Fruit fly (Drosophila melanogaster) whole organism, wandering third instar larva: ENCODE results near the gene mio.
A peak's percentile ranks its signal among the peaks of the same experiment; 100 is the strongest.

ENCODE experiments used
- Abd-B ChIP-seq: fragments of >200 bp; optimal IDR thresholded peaks from 2 replicates; lab custom pipeline; 2017; ENCODE audit warnings: missing biosample characterization, missing genetic modification characterization
- Dif ChIP-seq: fragments of 200-275, 200-300 bp; sonication (Bioruptor generic); optimal IDR thresholded peaks from 2 replicates; lab custom pipeline; 2018; ENCODE audit warnings: missing biosample characterization, missing genetic modification characterization; ENCODE audit not compliant: partially characterized antibody
- Hr83 ChIP-seq: fragments of 200-300 bp; sonication (Bioruptor generic); optimal IDR thresholded peaks from 2 replicates; lab custom pipeline; 2016; ENCODE audit warnings: missing biosample characterization, mild to moderate bottlenecking, missing genetic modification characterization, moderate library complexity; ENCODE audit not compliant: poor library complexity, severe bottlenecking
- Jra ChIP-seq: sonication (Bioruptor generic); optimal IDR thresholded peaks from 2 replicates; lab custom pipeline; 2016; ENCODE audit warnings: missing biosample characterization, missing genetic modification characterization
- Rel ChIP-seq, 2 experiments: fragments of 200-800 bp; sonication (Bioruptor generic) in 1 of 2; optimal IDR thresholded peaks; 2 replicates in 1 of 2; 3 replicates in 1 of 2; lab custom pipeline; 2016 to 2019; ENCODE audit warnings: mild to moderate bottlenecking in 2 of 2, missing biosample characterization in 2 of 2, missing genetic modification characterization in 2 of 2, moderate library complexity in 1 of 2
- brk ChIP-seq: fragments of 200-800 bp; sonication (Bioruptor generic); optimal IDR thresholded peaks from 2 replicates; lab custom pipeline; 2016; ENCODE audit warnings: missing biosample characterization, mild to moderate bottlenecking, missing genetic modification characterization
- h ChIP-seq: fragments of 200-800 bp; sonication (Bioruptor generic); optimal IDR thresholded peaks from 3 replicates; lab custom pipeline; 2016; ENCODE audit warnings: missing biosample characterization, mild to moderate bottlenecking, missing genetic modification characterization
- pan ChIP-seq: fragments of >200 bp; optimal IDR thresholded peaks from 2 replicates; lab custom pipeline; 2017

- TF ChIP-seq pan (lab: Kevin White, UChicago) (no peak), Abd-B (GFP tag; lab: Kevin White, UChicago) (no peak), h (GFP tag; lab: Kevin White, UChicago) (peak; percentile 78), brk (GFP tag; lab: Kevin White, UChicago) (peak; percentile 50), Rel (GFP tag; optimal IDR thresholded peaks at IDR 0.05; lab: Kevin White, UChicago) (no peak), Rel (tag; optimal IDR thresholded peaks at IDR 0.05; lab: Kevin White, UChicago) (peak; percentile 90), Jra (GFP tag; lab: Kevin White, UChicago) (peak; percentile 69), Dif (GFP tag; lab: Kevin White, UChicago) (peak; percentile 97), Hr83 (GFP tag; lab: Kevin White, UChicago) (peak; percentile 93)
Observed at dm6 chr2L:2196590-2197474, 20.3 kb upstream of the mio start.
